Fruit fly (Drosophila melanogaster) Kc167 (cell line): Measurements from ENCODE around the gene b6.

Experiments
- Myc ChIP-seq: fragments of >200 bp; optimal IDR thresholded peaks from 2 replicates; lab custom pipeline; 2017; ENCODE audit warnings: missing external identifiers
- Sin3A ChIP-seq: fragments of >200 bp; optimal IDR thresholded peaks from 2 replicates; lab custom pipeline; 2018; ENCODE audit warnings: missing external identifiers
- h ChIP-seq: fragments of >200 bp; optimal IDR thresholded peaks from 3 replicates; lab custom pipeline; 2018; ENCODE audit warnings: missing external identifiers
- insv ChIP-seq: fragments of >200 bp; optimal IDR thresholded peaks from 3 replicates; lab custom pipeline; 2018; ENCODE audit warnings: missing external identifiers
- psq ChIP-seq: fragments of >200 bp; optimal IDR thresholded peaks from 2 replicates; lab custom pipeline; 2017; ENCODE audit warnings: missing external identifiers
- ttk ChIP-seq: sonication (Bioruptor generic); optimal IDR thresholded peaks from 2 replicates; lab custom pipeline; 2017; ENCODE audit warnings: missing external identifiers

dm6 chrX:1692553-1692952, 6.1 kb downstream of the b6 start, which contains the start of gene CG32809:
- TF ChIP-seq h (lab: Kevin White, UChicago) (no peak), psq (lab: Kevin White, UChicago) (no peak), insv (lab: Kevin White, UChicago) (no peak), ttk (lab: Kevin White, UChicago) (no peak), Sin3A (lab: Kevin White, UChicago) (no peak), Myc (lab: Kevin White, UChicago) (no peak)
